Worm (Caenorhabditis elegans) whole organism, dauer: ENCODE results near the gene F38B2.6.

Experiments used
- unc-62 ChIP-seq: sonication (generic microtip); optimal IDR thresholded peaks from 2 replicates; lab custom pipeline; 2017; ENCODE audit warnings: missing biosample characterization, missing genetic modification reagents, missing genetic modification characterization

Gene F38B2.6

ce11 chrX:11287617-11288016 lies 6.6 kb upstream of the F38B2.6 start, which contains the start of gene F38B2.4:
Gene F38B2.4, minus strand, starts transcription at chrX:11287717.
- no peak for TF ChIP-seq unc-62 (GFP tag; lab: Kevin White, UChicago)

- TF ChIP-seq unc-62 (GFP tag; lab: Kevin White, UChicago) = no peak
Measured at ce11 chrX:11286246-11286645, 5.2 kb upstream of the F38B2.6 start, which contains the start of gene F38B2.3. Gene F38B2.3, minus strand, starts transcription at chrX:11286346.

ce11 chrX:11279276-11279675 lies 1.8 kb downstream of the F38B2.6 start, which contains the start of gene F38B2.2:
Gene F38B2.2, minus strand, starts transcription at chrX:11279376.
- no peak for TF ChIP-seq unc-62 (GFP tag; lab: Kevin White, UChicago)

ce11 chrX:11270882-11271281 lies 10.2 kb downstream of the F38B2.6 start, which contains the start of gene ifa-1:
Gene ifa-1, plus strand, starts transcription at chrX:11271182.
- TF ChIP-seq unc-62 (GFP tag; lab: Kevin White, UChicago) = no peak

- no peak for TF ChIP-seq unc-62 (GFP tag; lab: Kevin White, UChicago)
Measured at ce11 chrX:11268970-11269369, 12.1 kb downstream of the F38B2.6 start, which contains the start of gene C03A3.3. Gene C03A3.3, minus strand, starts transcription at chrX:11269070.

ce11 chrX:11266711-11267110 lies 14.3 kb downstream of the F38B2.6 start, which contains the start of gene C03A3.9:
Gene C03A3.9, plus strand, starts transcription at chrX:11267011.
- TF ChIP-seq unc-62 (GFP tag; lab: Kevin White, UChicago) = no peak

ce11 chrX:11264715-11265114 lies 16.3 kb downstream of the F38B2.6 start:
- no peak for TF ChIP-seq unc-62 (GFP tag; lab: Kevin White, UChicago)

- no peak for TF ChIP-seq unc-62 (GFP tag; lab: Kevin White, UChicago)
Measured at ce11 chrX:11262319-11263074, 18.6 kb downstream of the F38B2.6 start, which contains the start of gene C03A3.2. Gene C03A3.2, plus strand, starts transcription at chrX:11262848.

ce11 chrX:11257071-11257470 lies 24.0 kb downstream of the F38B2.6 start, which contains the start of gene C03A3.1:
Gene C03A3.1, plus strand, starts transcription at chrX:11257361.
- no peak for TF ChIP-seq unc-62 (GFP tag; lab: Kevin White, UChicago)

- TF ChIP-seq unc-62 (GFP tag; lab: Kevin White, UChicago) = no peak
Measured at ce11 chrX:11252429-11252828, 28.6 kb downstream of the F38B2.6 start.

ce11 chrX:11251928-11252327 lies 29.1 kb downstream of the F38B2.6 start:
- no peak for TF ChIP-seq unc-62 (GFP tag; lab: Kevin White, UChicago)

ce11 chrX:11250983-11251382 lies 30.1 kb downstream of the F38B2.6 start:
- no peak for TF ChIP-seq unc-62 (GFP tag; lab: Kevin White, UChicago)

- no peak for TF ChIP-seq unc-62 (GFP tag; lab: Kevin White, UChicago)
Measured at ce11 chrX:11249392-11249791, 31.7 kb downstream of the F38B2.6 start.

- no peak for TF ChIP-seq unc-62 (GFP tag; lab: Kevin White, UChicago)
Measured at ce11 chrX:11248083-11248482, 33.0 kb downstream of the F38B2.6 start.

ce11 chrX:11245056-11245455 lies 36.0 kb downstream of the F38B2.6 start:
- TF ChIP-seq unc-62 (GFP tag; lab: Kevin White, UChicago) = no peak

ce11 chrX:11243604-11244003 lies 37.4 kb downstream of the F38B2.6 start:
- TF ChIP-seq unc-62 (GFP tag; lab: Kevin White, UChicago) = no peak

- TF ChIP-seq unc-62 (GFP tag; lab: Kevin White, UChicago) = no peak
Measured at ce11 chrX:11241479-11241878, 39.6 kb downstream of the F38B2.6 start.
